Worm (Caenorhabditis elegans) whole organism, young adult: ENCODE data around the gene ZK637.14.

Experiments
- B0035.1 ChIP-seq: sonication (generic microtip); optimal IDR thresholded peaks from 2 replicates; lab custom pipeline; 2016; ENCODE audit warnings: missing genetic modification characterization, mild to moderate bottlenecking, missing compliant biosample characterization, missing genotype, missing genetic modification reagents
- C17E4.6 ChIP-seq: fragments of 200-800 bp; sonication (Bioruptor generic); IDR thresholded peaks from 2 replicates; pipeline ENCODE4 v1.3.6; 2022; ENCODE audit warnings: missing genetic modification reagents, missing genetic modification characterization, missing compliant biosample characterization
- F10E7.11 ChIP-seq: sonication (generic microtip); optimal IDR thresholded peaks from 2 replicates; lab custom pipeline; 2017; ENCODE audit warnings: mild to moderate bottlenecking, missing genetic modification characterization, moderate library complexity, missing compliant biosample characterization
- F22D6.2 ChIP-seq: sonication (generic microtip); optimal IDR thresholded peaks from 2 replicates; lab custom pipeline; 2016; ENCODE audit warnings: mild to moderate bottlenecking, missing genetic modification characterization, missing compliant biosample characterization
- F57C9.4 ChIP-seq: sonication (generic microtip); optimal IDR thresholded peaks from 2 replicates; lab custom pipeline; 2017; ENCODE audit warnings: mild to moderate bottlenecking, missing genetic modification characterization, missing compliant biosample characterization
- T26A5.8 ChIP-seq: sonication (generic microtip); optimal IDR thresholded peaks from 2 replicates; lab custom pipeline; 2016; ENCODE audit warnings: missing genetic modification characterization, missing compliant biosample characterization
- Y53F4B.3 ChIP-seq: fragments of 200-800 bp; sonication (Bioruptor generic); IDR thresholded peaks from 2 replicates; pipeline ENCODE4 v1.3.6; 2022; ENCODE audit warnings: missing genetic modification reagents, missing genetic modification characterization, missing compliant biosample characterization
- Y56A3A.18 ChIP-seq: fragments of 200-800 bp; sonication (Bioruptor generic); IDR thresholded peaks from 2 replicates; pipeline ENCODE4 v1.3.6; 2022; ENCODE audit warnings: missing genetic modification reagents, missing genetic modification characterization, missing compliant biosample characterization
- Y67H2A.10 ChIP-seq: fragments of 200-800 bp; sonication (Bioruptor generic); conservative IDR thresholded peaks from 2 replicates; pipeline ENCODE4 v1.3.6; 2022; ENCODE audit warnings: missing genetic modification reagents, missing genetic modification characterization, missing compliant biosample characterization
- atf-7 ChIP-seq: sonication (generic microtip); optimal IDR thresholded peaks from 2 replicates; lab custom pipeline; 2017; ENCODE audit warnings: mild to moderate bottlenecking, missing genetic modification characterization, missing compliant biosample characterization
- athp-1 ChIP-seq: sonication (generic microtip); optimal IDR thresholded peaks from 2 replicates; lab custom pipeline; 2017; ENCODE audit warnings: mild to moderate bottlenecking, missing genetic modification characterization, missing compliant biosample characterization
- attf-3 ChIP-seq: fragments of 200-800 bp; sonication (Bioruptor generic); conservative IDR thresholded peaks from 2 replicates; pipeline ENCODE4 v1.3.6; 2022; ENCODE audit warnings: missing genetic modification reagents, missing genetic modification characterization, missing compliant biosample characterization
- bed-2 ChIP-seq: fragments of 200-800 bp; sonication (Bioruptor generic); IDR thresholded peaks from 2 replicates; pipeline ENCODE4 v1.3.6; 2022; ENCODE audit warnings: missing genetic modification reagents, missing genetic modification characterization, missing compliant biosample characterization
- ccch-3 ChIP-seq: fragments of 200-800 bp; sonication (Bioruptor generic); optimal IDR thresholded peaks from 2 replicates; lab custom pipeline; 2018; ENCODE audit warnings: mild to moderate bottlenecking, missing genetic modification characterization, missing compliant biosample characterization
- cebp-1 ChIP-seq, 2 experiments: fragments of 200-800 bp in 1 of 2; sonication (Bioruptor generic) in 1 of 2; sonication (generic microtip) in 1 of 2; IDR thresholded peaks in 1 of 2; optimal IDR thresholded peaks in 1 of 2; 2 replicates each; pipeline versions ENCODE4 v1.3.6 to Lab custom; 2017 to 2022; ENCODE audit warnings: missing compliant biosample characterization in 2 of 2, missing genetic modification characterization in 2 of 2, mild to moderate bottlenecking in 1 of 2, missing genetic modification reagents in 1 of 2, moderate library complexity in 1 of 2
- cebp-2 ChIP-seq: fragments of 200-800 bp; sonication (Bioruptor generic); IDR thresholded peaks from 2 replicates; pipeline ENCODE4 v1.3.6; 2022; ENCODE audit warnings: missing genetic modification characterization, missing compliant biosample characterization
- ceh-58 ChIP-seq: fragments of 200-800 bp; sonication (Bioruptor generic); IDR thresholded peaks from 2 replicates; pipeline ENCODE4 v1.3.6; 2022; ENCODE audit warnings: missing genetic modification characterization, missing compliant biosample characterization
- ceh-91 ChIP-seq: fragments of 200-800 bp; sonication (Bioruptor generic); IDR thresholded peaks from 2 replicates; pipeline ENCODE4 v1.3.6; 2022; ENCODE audit warnings: missing genetic modification reagents, missing genetic modification characterization, missing compliant biosample characterization
- chd-7 ChIP-seq: sonication (generic microtip); optimal IDR thresholded peaks from 2 replicates; lab custom pipeline; 2016; ENCODE audit warnings: mild to moderate bottlenecking, missing genetic modification characterization, moderate library complexity, missing compliant biosample characterization
- die-1 ChIP-seq: sonication (generic microtip); optimal IDR thresholded peaks from 2 replicates; lab custom pipeline; 2016; ENCODE audit warnings: missing genotype, mild to moderate bottlenecking, missing genetic modification characterization, missing compliant biosample characterization
- dox-1 ChIP-seq: fragments of 200-800 bp; sonication (Bioruptor generic); IDR thresholded peaks from 2 replicates; pipeline ENCODE4 v1.3.6; 2022; ENCODE audit warnings: missing genetic modification reagents, missing genetic modification characterization, missing compliant biosample characterization
- egrh-3 ChIP-seq: fragments of 200-800 bp; sonication (Bioruptor generic); IDR thresholded peaks from 2 replicates; pipeline ENCODE4 v1.3.6; 2022; ENCODE audit warnings: missing genetic modification reagents, missing genetic modification characterization, missing compliant biosample characterization
- ets-4 ChIP-seq: fragments of 200-800 bp; sonication (Bioruptor generic); optimal IDR thresholded peaks from 2 replicates; lab custom pipeline; 2018; ENCODE audit warnings: mild to moderate bottlenecking, missing genetic modification characterization, missing compliant biosample characterization
- fkh-3 ChIP-seq: sonication (generic microtip); optimal IDR thresholded peaks from 2 replicates; lab custom pipeline; 2016; ENCODE audit warnings: mild to moderate bottlenecking, missing genetic modification characterization, missing compliant biosample characterization
- him-1 ChIP-seq: sonication (generic microtip); optimal IDR thresholded peaks from 2 replicates; lab custom pipeline; 2016; ENCODE audit warnings: missing genotype, missing genetic modification reagents, missing genetic modification characterization, missing compliant biosample characterization
- hlh-12 ChIP-seq: sonication (generic microtip); optimal IDR thresholded peaks from 2 replicates; lab custom pipeline; 2016; ENCODE audit warnings: missing genetic modification characterization, missing compliant biosample characterization
- hmg-20 ChIP-seq: fragments of 200-800 bp; sonication (Bioruptor generic); IDR thresholded peaks from 2 replicates; pipeline ENCODE4 v1.3.6; 2022; ENCODE audit warnings: missing genetic modification reagents, missing genetic modification characterization, missing compliant biosample characterization
- lag-1 ChIP-seq: fragments of 200-800 bp; sonication (Bioruptor generic); IDR thresholded peaks from 2 replicates; pipeline ENCODE4 v1.3.6; 2022; ENCODE audit warnings: missing genetic modification reagents, missing genetic modification characterization, missing compliant biosample characterization
- let-607 ChIP-seq, 2 experiments: fragments of 200-800 bp in 1 of 2; sonication (Bioruptor generic) in 1 of 2; sonication (generic microtip) in 1 of 2; optimal IDR thresholded peaks; 2 replicates each; lab custom pipeline; 2016 to 2018; ENCODE audit warnings: mild to moderate bottlenecking in 2 of 2, missing compliant biosample characterization in 2 of 2, missing genetic modification characterization in 2 of 2, moderate library complexity in 2 of 2, missing genotype in 1 of 2
- lin-35 ChIP-seq, 3 experiments: fragments of 150-350 bp in 2 of 3; sonication (generic microtip) in 1 of 3; optimal IDR thresholded peaks; 2 replicates each; lab custom pipeline; 2014 to 2018; ENCODE audit warnings: missing biosample characterization in 3 of 3, missing genetic modification characterization in 3 of 3, missing genetic modification reagents in 3 of 3
- lin-54 ChIP-seq: fragments of 200-800 bp; sonication (Bioruptor generic); optimal IDR thresholded peaks from 2 replicates; lab custom pipeline; 2018; ENCODE audit warnings: mild to moderate bottlenecking, missing genetic modification characterization, missing compliant biosample characterization
- madf-8 ChIP-seq: fragments of 200-800 bp; sonication (Bioruptor generic); conservative IDR thresholded peaks from 2 replicates; pipeline ENCODE4 v1.3.6; 2022; ENCODE audit warnings: missing genetic modification reagents, missing genetic modification characterization, missing compliant biosample characterization
- mcd-1 ChIP-seq: fragments of 200-800 bp; sonication (Bioruptor generic); IDR thresholded peaks from 2 replicates; pipeline ENCODE4 v1.3.6; 2022; ENCODE audit warnings: missing genetic modification reagents, missing genetic modification characterization, missing compliant biosample characterization
- mxl-1 ChIP-seq: sonication (generic microtip); optimal IDR thresholded peaks from 2 replicates; lab custom pipeline; 2016; ENCODE audit warnings: missing genetic modification characterization, missing compliant biosample characterization
- nfya-1 ChIP-seq: sonication (generic microtip); optimal IDR thresholded peaks from 2 replicates; lab custom pipeline; 2017; ENCODE audit warnings: antibody characterized with exemption, missing compliant biosample characterization, missing genetic modification characterization, borderline replicate concordance; ENCODE audit not compliant: insufficient read depth
- pbrm-1 ChIP-seq: fragments of 200-800 bp; sonication (Bioruptor generic); IDR thresholded peaks from 2 replicates; pipeline ENCODE4 v1.3.6; 2022; ENCODE audit warnings: missing genetic modification reagents, missing genetic modification characterization, missing compliant biosample characterization
- pha-4 ChIP-seq: fragments of 150-350 bp; sonication (generic microtip); optimal IDR thresholded peaks from 2 replicates; lab custom pipeline; 2014; ENCODE audit warnings: missing biosample characterization, missing genetic modification reagents, missing genetic modification characterization
- rcor-1 ChIP-seq: fragments of 200-800 bp; sonication (Bioruptor generic); IDR thresholded peaks from 2 replicates; pipeline ENCODE4 v1.3.6; 2022; ENCODE audit warnings: missing genetic modification reagents, missing genetic modification characterization, missing compliant biosample characterization
- rec-8 ChIP-seq, 2 experiments: sonication (generic microtip); optimal IDR thresholded peaks; 2 replicates each; lab custom pipeline; 2016; ENCODE audit warnings: mild to moderate bottlenecking in 2 of 2, missing genetic modification characterization in 2 of 2, missing genetic modification reagents in 2 of 2, missing genotype in 2 of 2, missing biosample characterization in 1 of 2, missing compliant biosample characterization in 1 of 2, moderate library complexity in 1 of 2
- snpc-1.3 ChIP-seq: sonication (generic microtip); optimal IDR thresholded peaks from 2 replicates; lab custom pipeline; 2017; ENCODE audit warnings: missing genetic modification characterization, mild to moderate bottlenecking, missing compliant biosample characterization, antibody characterized with exemption, moderate library complexity, missing genotype, missing genetic modification reagents; ENCODE audit not compliant: insufficient read depth
- somi-1 ChIP-seq: fragments of 200-800 bp; sonication (Bioruptor generic); optimal IDR thresholded peaks from 2 replicates; lab custom pipeline; 2018; ENCODE audit warnings: mild to moderate bottlenecking, missing genetic modification characterization, missing compliant biosample characterization
- sptf-2 ChIP-seq: fragments of 200-800 bp; sonication (Bioruptor generic); optimal IDR thresholded peaks from 2 replicates; lab custom pipeline; 2018; ENCODE audit warnings: mild to moderate bottlenecking, missing genetic modification characterization, missing compliant biosample characterization
- unc-62 ChIP-seq: fragments of 150-350 bp; optimal IDR thresholded peaks from 2 replicates; lab custom pipeline; 2014; ENCODE audit warnings: missing biosample characterization, missing genetic modification reagents, missing genetic modification characterization
- zfh-2 ChIP-seq: fragments of 200-800 bp; sonication (Bioruptor generic); conservative IDR thresholded peaks from 2 replicates; pipeline ENCODE4 v1.3.6; 2022; ENCODE audit warnings: missing genetic modification reagents, missing genetic modification characterization, missing compliant biosample characterization
- ztf-22 ChIP-seq: fragments of 200-800 bp; sonication (Bioruptor generic); optimal IDR thresholded peaks from 2 replicates; lab custom pipeline; 2018; ENCODE audit warnings: mild to moderate bottlenecking, missing genetic modification characterization, moderate library complexity, missing compliant biosample characterization
- ztf-25 ChIP-seq: fragments of 200-800 bp; sonication (Bioruptor generic); IDR thresholded peaks from 2 replicates; pipeline ENCODE4 v1.3.6; 2022; ENCODE audit warnings: missing genetic modification reagents, missing genetic modification characterization, missing compliant biosample characterization
- ztf-26 ChIP-seq: sonication (generic microtip); optimal IDR thresholded peaks from 2 replicates; lab custom pipeline; 2017; ENCODE audit warnings: missing genetic modification characterization, missing compliant biosample characterization
- ztf-6 ChIP-seq: fragments of 200-800 bp; sonication (Bioruptor generic); IDR thresholded peaks from 2 replicates; pipeline ENCODE4 v1.3.6; 2022; ENCODE audit warnings: missing genetic modification reagents, missing genetic modification characterization, missing compliant biosample characterization

The ZK637.14 gene

DNA sequence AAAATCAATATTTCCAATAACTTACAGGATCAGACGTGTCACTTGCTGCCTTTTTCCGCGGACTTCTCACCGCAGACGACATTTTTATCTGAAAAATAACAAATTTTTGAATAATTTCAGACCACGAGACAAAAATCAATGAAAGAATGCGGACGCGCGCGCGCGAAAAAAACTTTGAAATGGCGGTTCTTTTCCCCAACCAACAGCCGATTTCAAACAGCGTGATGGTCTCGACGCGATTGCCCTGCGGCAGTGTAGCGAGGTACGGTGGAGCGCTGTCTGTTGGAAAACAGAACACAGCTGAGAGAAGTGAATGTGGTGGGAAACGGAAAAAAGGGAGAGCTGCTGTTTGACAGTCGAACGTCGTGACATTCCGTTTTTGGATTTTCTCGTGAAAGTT, 15.1 kb upstream of the ZK637.14 start, which contains the start of gene lin-9 (continued):
- TF ChIP-seq snpc-1.3 (tag; lab: Kevin White, UChicago) (peak; percentile 54), B0035.1 (tag; lab: Kevin White, UChicago) (peak; percentile 58), cebp-2 (GFP tag; lab: Robert Waterston, UW) (0 out of 2 replicates have a peak, but pooled peaks have one; percentile 28), attf-3 (peak; percentile 85), unc-62 (GFP tag; lab: Kevin White, UChicago) (no peak), fkh-3 (tag; lab: Kevin White, UChicago) (no peak), hmg-20 (GFP tag; lab: Robert Waterston, UW) (peak; percentile 91), ztf-25 (GFP tag; lab: Robert Waterston, UW) (no peak), ceh-91 (GFP tag; lab: Robert Waterston, UW) (peak; percentile 99), atf-7 (peak; percentile 86), rec-8 (tag; optimal IDR thresholded peaks at IDR 0.05; lab: Kevin White, UChicago) (no peak), let-607 (tag; optimal IDR thresholded peaks at IDR 0.05; lab: Kevin White, UChicago) (peak; percentile 88 to 91), zfh-2 (GFP tag; lab: Robert Waterston, UW) (peak; percentile 98), athp-1 (tag; lab: Kevin White, UChicago) (peak; percentile 97), him-1 (tag; lab: Kevin White, UChicago) (peak; percentile 59), ztf-26 (tag; lab: Kevin White, UChicago) (peak; percentile 93), somi-1 (GFP tag; lab: Kevin White, UChicago) (peak; percentile 65), madf-8 (peak; percentile 98), ceh-58 (GFP tag; lab: Robert Waterston, UW) (no peak), ztf-22 (GFP tag; lab: Kevin White, UChicago) (peak; percentile 53), Y53F4B.3 (GFP tag; lab: Robert Waterston, UW) (no peak), mcd-1 (GFP tag; lab: Robert Waterston, UW) (peak; percentile 97), F10E7.11 (tag; lab: Kevin White, UChicago) (peak; percentile 49), hlh-12 (tag; lab: Kevin White, UChicago) (no peak), cebp-1 (GFP tag; IDR thresholded peaks at IDR 0.05; lab: Robert Waterston, UW) (peak; percentile 85), cebp-1 (tag; optimal IDR thresholded peaks at IDR 0.05; lab: Kevin White, UChicago) (peak; percentile 94), Y56A3A.18 (peak; percentile 85), mxl-1 (tag; lab: Kevin White, UChicago) (no peak), Y67H2A.10 (GFP tag; lab: Robert Waterston, UW) (peak; percentile 82), lin-54 (GFP tag; lab: Kevin White, UChicago) (peak; percentile 99), bed-2 (GFP tag; lab: Robert Waterston, UW) (peak; percentile 91), sptf-2 (GFP tag; lab: Kevin White, UChicago) (no peak), nfya-1 (tag; lab: Kevin White, UChicago) (no peak), lag-1 (GFP tag; lab: Robert Waterston, UW) (no peak), chd-7 (peak; percentile 87), F22D6.2 (tag; lab: Kevin White, UChicago) (peak; percentile 79), rcor-1 (GFP tag; lab: Robert Waterston, UW) (peak; percentile 96), pbrm-1 (GFP tag; lab: Robert Waterston, UW) (peak; percentile 96), C17E4.6 (peak; percentile 95), T26A5.8 (no peak), ztf-6 (GFP tag; lab: Robert Waterston, UW) (0 out of 2 replicates have a peak, but pooled peaks have one; percentile 40), pha-4 (tag; lab: Kevin White, UChicago) (no peak), dox-1 (GFP tag; lab: Robert Waterston, UW) (peak; percentile 99), ccch-3 (GFP tag; lab: Kevin White, UChicago) (no peak), die-1 (peak; percentile 34), egrh-3 (peak; percentile 82), ets-4 (GFP tag; lab: Kevin White, UChicago) (peak; percentile 39), lin-35 (GFP tag; optimal IDR thresholded peaks at IDR 0.05; lab: Kevin White, UChicago) (peak; percentile 85 to 96 (median 86)), F57C9.4 (tag; lab: Kevin White, UChicago) (peak; percentile 57)
